Fruit fly (Drosophila melanogaster): ENCODE results near the gene CG10576.

DNA sequence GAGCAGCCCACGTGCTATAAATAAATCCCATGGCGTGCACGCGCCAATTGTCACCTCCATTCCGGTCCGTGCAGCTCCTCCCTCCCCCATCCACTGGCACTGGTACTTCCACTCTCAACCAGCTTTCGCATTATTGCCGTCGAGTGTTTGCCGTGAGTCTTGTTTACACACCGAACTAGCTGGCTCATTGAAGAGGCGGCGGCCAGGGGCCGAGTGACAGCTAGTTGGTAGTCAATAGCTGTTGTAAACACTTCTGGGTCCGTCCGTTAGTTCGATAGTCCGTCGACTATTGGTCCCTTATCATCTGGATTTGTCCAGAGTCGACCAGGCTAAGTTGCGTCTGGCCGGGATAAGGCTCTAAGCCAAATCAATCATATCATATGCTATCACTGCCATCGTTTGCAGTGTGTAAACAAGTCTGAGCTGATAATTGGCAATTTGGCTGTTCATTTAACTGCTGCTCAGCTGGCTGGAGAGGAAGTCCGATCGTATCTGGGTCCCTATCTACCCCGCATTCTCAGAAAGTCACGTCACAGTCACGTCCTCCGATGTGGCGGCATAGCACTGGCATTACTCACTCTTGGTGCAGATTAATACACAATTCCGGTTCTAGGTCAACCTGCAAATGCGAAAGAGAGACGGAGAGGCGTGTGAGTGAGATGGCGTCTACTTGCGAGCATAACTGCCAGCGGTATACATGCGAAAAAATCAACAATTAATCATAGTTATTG, 42.0 kb upstream of the CG10576 start:
- TF ChIP-seq CrebA (GFP tag; optimal IDR thresholded peaks at IDR 0.05; ENCODE audit: borderline replicate concordance) = no peak
- TF ChIP-seq usp (GFP tag; optimal IDR thresholded peaks at IDR 0.05) = no peak
- no peak for TF ChIP-seq br (GFP tag; optimal IDR thresholded peaks at IDR 0.05)
- no peak for TF ChIP-seq Dfd (GFP tag; optimal IDR thresholded peaks at IDR 0.05)
